Worm (Caenorhabditis elegans): ENCODE results near the gene fbxb-85.

fbxb-85 gene

DNA sequence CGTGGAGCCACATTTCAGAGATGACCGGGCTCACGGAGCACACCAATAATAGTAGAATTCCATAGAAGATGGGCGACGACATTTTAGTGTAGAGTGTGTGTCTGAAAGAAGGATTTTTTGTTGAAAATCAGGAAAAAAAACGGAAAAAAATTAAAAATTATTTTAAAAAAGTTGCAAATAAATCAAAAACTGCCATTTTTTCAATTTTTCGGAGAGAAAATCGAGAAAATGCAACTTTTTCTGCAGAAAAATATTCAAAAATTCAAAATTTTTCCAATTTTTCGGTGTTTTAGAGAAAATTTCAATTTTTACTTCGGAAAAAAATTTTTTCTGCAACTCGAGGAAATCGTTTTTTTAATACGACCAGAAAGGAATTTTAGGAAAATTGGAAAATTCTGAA lies 31.3 kb upstream of the fbxb-85 start, which contains the start of gene C44B9.3:
Gene C44B9.3, minus strand, starts transcription at position 101 of the 400 bp plus-strand sequence.
- TF ChIP-seq scrt-1 (GFP tag; IDR thresholded peaks at IDR 0.05) (no peak), tra-4 (tag; optimal IDR thresholded peaks at IDR 0.05) (no peak), hmbx-1 (tag; optimal IDR thresholded peaks at IDR 0.05) (no peak)

DNA sequence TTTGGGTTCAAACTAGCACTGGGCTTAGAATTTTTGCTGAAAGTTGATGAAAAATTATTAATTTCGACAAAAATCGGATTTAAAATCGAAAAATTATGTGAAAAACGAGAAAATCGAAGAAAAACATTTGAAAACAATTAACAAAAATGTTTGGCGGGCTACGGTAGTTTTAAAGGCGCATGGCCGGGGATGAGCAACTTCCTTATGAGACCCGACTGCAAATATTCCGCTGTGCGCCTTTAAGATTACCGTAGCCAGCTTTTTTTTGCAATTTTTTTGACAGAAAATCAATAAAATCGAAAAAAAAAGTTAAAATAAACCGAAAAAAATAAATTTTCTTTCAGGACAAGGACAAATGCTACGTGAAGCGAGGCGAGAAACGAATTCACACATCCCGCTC lies 28.8 kb upstream of the fbxb-85 start:
- TF ChIP-seq ceh-36 (tag; optimal IDR thresholded peaks at IDR 0.05) (no peak), aly-1 (tag; optimal IDR thresholded peaks at IDR 0.05) (no peak), B0310.2 (tag; optimal IDR thresholded peaks at IDR 0.05) (no peak), hnd-1 (tag; optimal IDR thresholded peaks at IDR 0.05) (no peak), tbx-11 (GFP tag; IDR thresholded peaks at IDR 0.05) (no peak), pes-1 (GFP tag; IDR thresholded peaks at IDR 0.05) (no peak), hmbx-1 (tag; optimal IDR thresholded peaks at IDR 0.05) (no peak), tra-4 (tag; optimal IDR thresholded peaks at IDR 0.05) (no peak), flt-1 (GFP tag; IDR thresholded peaks at IDR 0.05) (no peak), F13C5.2 (tag; optimal IDR thresholded peaks at IDR 0.05) (no peak)

- TF ChIP-seq hmbx-1 (tag; optimal IDR thresholded peaks at IDR 0.05) = no peak
- no peak for TF ChIP-seq flt-1 (GFP tag; IDR thresholded peaks at IDR 0.05)
- no peak for TF ChIP-seq tbx-37 (GFP tag; conservative IDR thresholded peaks at IDR 0.05)
- TF ChIP-seq ceh-36 (tag; optimal IDR thresholded peaks at IDR 0.05) = no peak
- TF ChIP-seq tbx-11 (GFP tag; IDR thresholded peaks at IDR 0.05) = no peak
- no peak for TF ChIP-seq aly-1 (tag; optimal IDR thresholded peaks at IDR 0.05)
- no peak for TF ChIP-seq ets-7 (tag; optimal IDR thresholded peaks at IDR 0.05)
- no peak for TF ChIP-seq ceh-13 (GFP tag; optimal IDR thresholded peaks at IDR 0.05)
- no peak for TF ChIP-seq ama-1 (optimal IDR thresholded peaks at IDR 0.05)
- TF ChIP-seq pes-1 (GFP tag; IDR thresholded peaks at IDR 0.05) = no peak
- TF ChIP-seq hmg-4 (GFP tag; optimal IDR thresholded peaks at IDR 0.05) = no peak
- no peak for TF ChIP-seq sea-1 (GFP tag; conservative IDR thresholded peaks at IDR 0.05)
- no peak for TF ChIP-seq scrt-1 (GFP tag; IDR thresholded peaks at IDR 0.05)
- TF ChIP-seq B0310.2 (tag; optimal IDR thresholded peaks at IDR 0.05) = no peak
- TF ChIP-seq hnd-1 (tag; optimal IDR thresholded peaks at IDR 0.05) = no peak
- TF ChIP-seq F13C5.2 (tag; optimal IDR thresholded peaks at IDR 0.05) = no peak
- TF ChIP-seq tra-4 (tag; optimal IDR thresholded peaks at IDR 0.05) = no peak
These were observed 26.4 kb upstream of the fbxb-85 start, which contains the start of gene C44B9.2 for ce11 chrIII:10875132-10875531. Gene C44B9.2 (plus strand): TSS chrIII:10875432.

DNA sequence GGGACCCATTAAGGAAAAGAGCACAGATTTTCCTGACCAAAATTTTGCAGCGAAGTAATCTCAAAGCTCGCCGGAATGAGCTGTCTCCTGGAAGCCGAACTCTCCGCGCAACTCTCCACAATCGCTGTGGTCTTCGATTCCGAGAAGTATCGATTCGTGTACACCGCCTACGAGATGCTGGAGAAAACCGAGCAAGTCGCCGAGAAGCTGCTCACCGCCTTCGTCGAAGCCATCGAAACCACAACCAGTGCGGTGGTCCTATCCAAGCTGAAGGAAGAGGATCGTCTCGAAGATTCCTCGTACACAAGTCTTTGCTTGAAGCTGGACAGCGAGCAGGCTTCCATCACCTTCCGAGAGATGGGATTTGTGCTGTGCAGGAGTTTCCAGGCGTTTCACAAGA lies 22.1 kb upstream of the fbxb-85 start:
- TF ChIP-seq ama-1 (optimal IDR thresholded peaks at IDR 0.05) (no peak), sea-1 (GFP tag; conservative IDR thresholded peaks at IDR 0.05) (no peak)

DNA sequence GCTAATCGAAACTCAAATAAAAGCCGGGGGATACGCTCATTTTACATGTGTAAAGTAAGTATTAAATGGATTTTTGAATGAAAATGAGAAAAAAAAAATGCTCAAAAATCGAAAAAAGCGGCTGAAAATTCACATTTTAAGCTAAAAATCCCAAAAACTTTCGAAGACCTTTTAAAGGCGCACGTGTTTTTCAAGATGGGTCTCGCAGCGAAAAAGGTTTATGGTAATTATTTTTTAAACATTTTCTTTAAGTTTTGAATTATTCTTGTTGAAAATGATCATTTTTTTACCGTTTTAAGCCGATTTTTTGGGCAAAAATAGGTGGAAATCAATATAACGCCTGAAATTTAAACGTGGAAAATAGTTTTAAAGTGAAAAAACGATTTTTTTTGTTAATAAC lies 21.4 kb upstream of the fbxb-85 start:
- TF ChIP-seq B0310.2 (tag; optimal IDR thresholded peaks at IDR 0.05) = no peak
- TF ChIP-seq tra-4 (tag; optimal IDR thresholded peaks at IDR 0.05) = no peak
- TF ChIP-seq tbx-11 (GFP tag; IDR thresholded peaks at IDR 0.05) = no peak
- TF ChIP-seq ets-7 (tag; optimal IDR thresholded peaks at IDR 0.05) = no peak
- TF ChIP-seq aly-1 (tag; optimal IDR thresholded peaks at IDR 0.05) = no peak
- no peak for TF ChIP-seq hmg-4 (GFP tag; optimal IDR thresholded peaks at IDR 0.05)
- no peak for TF ChIP-seq ceh-13 (GFP tag; optimal IDR thresholded peaks at IDR 0.05)
- TF ChIP-seq flt-1 (GFP tag; IDR thresholded peaks at IDR 0.05) = no peak
- no peak for TF ChIP-seq tbx-37 (GFP tag; conservative IDR thresholded peaks at IDR 0.05)
- TF ChIP-seq hmbx-1 (tag; optimal IDR thresholded peaks at IDR 0.05) = no peak
- TF ChIP-seq F13C5.2 (tag; optimal IDR thresholded peaks at IDR 0.05) = no peak
- no peak for TF ChIP-seq scrt-1 (GFP tag; IDR thresholded peaks at IDR 0.05)
- TF ChIP-seq ama-1 (optimal IDR thresholded peaks at IDR 0.05) = no peak
- TF ChIP-seq sea-1 (GFP tag; conservative IDR thresholded peaks at IDR 0.05) = no peak
- TF ChIP-seq pes-1 (GFP tag; IDR thresholded peaks at IDR 0.05) = no peak
- no peak for TF ChIP-seq hnd-1 (tag; optimal IDR thresholded peaks at IDR 0.05)

- TF ChIP-seq tbx-11 (GFP tag; IDR thresholded peaks at IDR 0.05) = no peak
- no peak for TF ChIP-seq hnd-1 (tag; optimal IDR thresholded peaks at IDR 0.05)
- TF ChIP-seq tbx-37 (GFP tag; conservative IDR thresholded peaks at IDR 0.05) = no peak
- no peak for TF ChIP-seq aly-1 (tag; optimal IDR thresholded peaks at IDR 0.05)
- no peak for TF ChIP-seq ceh-36 (tag; optimal IDR thresholded peaks at IDR 0.05)
- TF ChIP-seq sea-1 (GFP tag; conservative IDR thresholded peaks at IDR 0.05) = no peak
- TF ChIP-seq F13C5.2 (tag; optimal IDR thresholded peaks at IDR 0.05) = no peak
- TF ChIP-seq ceh-13 (GFP tag; optimal IDR thresholded peaks at IDR 0.05) = no peak
- TF ChIP-seq ets-7 (tag; optimal IDR thresholded peaks at IDR 0.05) = no peak
- TF ChIP-seq hmbx-1 (tag; optimal IDR thresholded peaks at IDR 0.05) = no peak
- no peak for TF ChIP-seq scrt-1 (GFP tag; IDR thresholded peaks at IDR 0.05)
- TF ChIP-seq flt-1 (GFP tag; IDR thresholded peaks at IDR 0.05) = no peak
- TF ChIP-seq B0310.2 (tag; optimal IDR thresholded peaks at IDR 0.05) = no peak
- no peak for TF ChIP-seq pes-1 (GFP tag; IDR thresholded peaks at IDR 0.05)
- no peak for TF ChIP-seq ama-1 (optimal IDR thresholded peaks at IDR 0.05)
- TF ChIP-seq tra-4 (tag; optimal IDR thresholded peaks at IDR 0.05) = no peak
- TF ChIP-seq hmg-4 (GFP tag; optimal IDR thresholded peaks at IDR 0.05) = no peak
These were observed 20.8 kb upstream of the fbxb-85 start for ce11 chrIII:10869595-10869994.

- TF ChIP-seq F13C5.2 (tag; optimal IDR thresholded peaks at IDR 0.05) (peak; percentile 61), hnd-1 (tag; optimal IDR thresholded peaks at IDR 0.05) (no peak), ceh-13 (GFP tag; optimal IDR thresholded peaks at IDR 0.05) (no peak), scrt-1 (GFP tag; IDR thresholded peaks at IDR 0.05) (no peak), aly-1 (tag; optimal IDR thresholded peaks at IDR 0.05) (no peak), hmg-4 (GFP tag; optimal IDR thresholded peaks at IDR 0.05) (no peak)
These were observed 20.1 kb upstream of the fbxb-85 start, which contains the start of the genes cey-4 and vps-50 for ce11 chrIII:10868653-10869392. Gene cey-4 (minus strand): TSS chrIII:10868703. Gene vps-50 (plus strand): TSS chrIII:10869193.

ce11 chrIII:10867086-10867485 lies 18.3 kb upstream of the fbxb-85 start:
- TF ChIP-seq hmg-4 (GFP tag; optimal IDR thresholded peaks at IDR 0.05) = no peak
- TF ChIP-seq pes-1 (GFP tag; IDR thresholded peaks at IDR 0.05) = 0 out of 2 replicates have a peak, but pooled peaks have one; percentile 12

All from whole organism, early embryonic.